Fruit fly (Drosophila melanogaster): Measurements from ENCODE around the gene CG3817.

dm6 chr3R:14875274-14875964 is 23.1 kb upstream of the CG3817 start, which contains the start of gene btsz:
- TF ChIP-seq crp (GFP tag; optimal IDR thresholded peaks at IDR 0.05) (no peak), NFAT (GFP tag; IDR thresholded peaks at IDR 0.05) (no peak), CG15514 (GFP tag; optimal IDR thresholded peaks at IDR 0.05) (peak; percentile 47), CG14441 (GFP tag; IDR thresholded peaks at IDR 0.05) (no peak), E2f2 (GFP tag; IDR thresholded peaks at IDR 0.05) (no peak), Sin3A (optimal IDR thresholded peaks at IDR 0.05) (no peak), seq (GFP tag; IDR thresholded peaks at IDR 0.05) (no peak), Lpt (GFP tag; optimal IDR thresholded peaks at IDR 0.05) (no peak), CG1792 (GFP tag; optimal IDR thresholded peaks at IDR 0.05) (no peak), fru (optimal IDR thresholded peaks at IDR 0.05) (no peak), toy (GFP tag; IDR thresholded peaks at IDR 0.05) (no peak), Jarid2 (GFP tag; optimal IDR thresholded peaks at IDR 0.05) (no peak), nom (GFP tag; optimal IDR thresholded peaks at IDR 0.05) (no peak), Ptx1 (GFP tag; IDR thresholded peaks at IDR 0.05) (no peak)
